Fruit fly (Drosophila melanogaster) whole organism, embryonic: ENCODE measurements around the gene FucTA.

ENCODE experiments used
- Atf6 ChIP-seq: fragments of 200-800 bp; sonication (Bioruptor generic); IDR thresholded peaks from 2 replicates; pipeline ENCODE4 v1.3.6; 2022; ENCODE audit warnings: missing biosample characterization, missing genetic modification characterization
- B-H1 ChIP-seq: fragments of 200-800 bp; sonication (Bioruptor generic); IDR thresholded peaks from 3 replicates; pipeline ENCODE4 v1.3.6; 2022; ENCODE audit warnings: missing biosample characterization, missing genetic modification characterization
- Blimp-1 ChIP-seq: fragments of 200-800 bp; sonication (Bioruptor generic); optimal IDR thresholded peaks from 3 replicates; lab custom pipeline; 2018; ENCODE audit warnings: missing biosample characterization, missing genetic modification characterization, mild to moderate bottlenecking, moderate library complexity, missing genetic modification reagents
- CG10267 ChIP-seq: fragments of 200-800 bp; sonication (Bioruptor generic); optimal IDR thresholded peaks from 2 replicates; lab custom pipeline; 2018; ENCODE audit warnings: missing biosample characterization, mild to moderate bottlenecking, missing genetic modification characterization, moderate library complexity
- CG10274 ChIP-seq: fragments of 200-800 bp; sonication (Bioruptor generic); optimal IDR thresholded peaks from 3 replicates; lab custom pipeline; 2017; ENCODE audit warnings: missing biosample characterization, mild to moderate bottlenecking, missing genetic modification characterization
- CG10979 ChIP-seq: fragments of 200-800 bp; sonication (Bioruptor generic); optimal IDR thresholded peaks from 2 replicates; lab custom pipeline; 2018; ENCODE audit warnings: missing biosample characterization, mild to moderate bottlenecking, missing genetic modification characterization, moderate library complexity
- CG11093 ChIP-seq: fragments of 200-800 bp; sonication (Bioruptor generic); IDR thresholded peaks from 3 replicates; pipeline ENCODE4 v1.3.6; 2022; ENCODE audit warnings: missing biosample characterization, missing genetic modification characterization
- CG11504 ChIP-seq: fragments of 200-800 bp; sonication (Bioruptor generic); optimal IDR thresholded peaks from 3 replicates; lab custom pipeline; 2019; ENCODE audit warnings: missing biosample characterization, mild to moderate bottlenecking, missing genetic modification characterization, moderate library complexity
- CG11695 ChIP-seq: fragments of 200-800 bp; sonication (Bioruptor generic); IDR thresholded peaks from 3 replicates; pipeline ENCODE4 v1.3.6; 2022; ENCODE audit warnings: missing biosample characterization, missing genetic modification characterization
- CG11696 ChIP-seq: fragments of 200-800 bp; sonication (Bioruptor generic); IDR thresholded peaks from 2 replicates; pipeline ENCODE4 v1.3.6; 2022; ENCODE audit warnings: missing biosample characterization, missing genetic modification characterization
- CG12659 ChIP-seq: fragments of 200-800 bp; sonication (Bioruptor generic); optimal IDR thresholded peaks from 3 replicates; lab custom pipeline; 2017; ENCODE audit warnings: mild to moderate bottlenecking, missing biosample characterization, missing genetic modification reagents, missing genetic modification characterization
- CG14710 ChIP-seq: fragments of 200-800 bp; sonication (Bioruptor generic); optimal IDR thresholded peaks from 3 replicates; lab custom pipeline; 2019; ENCODE audit warnings: missing biosample characterization, mild to moderate bottlenecking, missing genetic modification characterization, moderate library complexity
- CG30403 ChIP-seq: fragments of 200-800 bp; sonication (Bioruptor generic); optimal IDR thresholded peaks from 3 replicates; lab custom pipeline; 2016; ENCODE audit warnings: missing biosample characterization, missing genetic modification characterization
- CG3065 ChIP-seq: fragments of 200-800 bp; sonication (Bioruptor generic); optimal IDR thresholded peaks from 2 replicates; lab custom pipeline; 2016; ENCODE audit warnings: missing biosample characterization, missing genetic modification characterization
- CG31224 ChIP-seq: fragments of 200-800 bp; sonication (Bioruptor generic); IDR thresholded peaks from 2 replicates; pipeline ENCODE4 v1.3.6; 2022; ENCODE audit warnings: missing biosample characterization, missing genetic modification characterization
- CG31388 ChIP-seq: fragments of 200-800 bp; sonication (Bioruptor generic); optimal IDR thresholded peaks from 2 replicates; lab custom pipeline; 2016; ENCODE audit warnings: missing biosample characterization, missing genetic modification characterization
- CG3281 ChIP-seq: fragments of 200-800 bp; sonication (Bioruptor generic); optimal IDR thresholded peaks from 3 replicates; lab custom pipeline; 2017; ENCODE audit warnings: missing biosample characterization, mild to moderate bottlenecking, missing genetic modification characterization
- CG4820 ChIP-seq: fragments of 200-800 bp; sonication (Bioruptor generic); optimal IDR thresholded peaks from 3 replicates; lab custom pipeline; 2016; ENCODE audit warnings: missing biosample characterization, missing genetic modification characterization
- CG6254 ChIP-seq: fragments of 200-800 bp; sonication (Bioruptor generic); optimal IDR thresholded peaks from 3 replicates; lab custom pipeline; 2017; ENCODE audit warnings: mild to moderate bottlenecking, missing biosample characterization, missing genetic modification reagents, missing genetic modification characterization
- CG7556 ChIP-seq: fragments of 200-800 bp; sonication (Bioruptor generic); optimal IDR thresholded peaks from 2 replicates; lab custom pipeline; 2017; ENCODE audit warnings: missing biosample characterization, mild to moderate bottlenecking, missing genetic modification characterization
- CG7839 ChIP-seq: fragments of 200-800 bp; sonication (Bioruptor generic); optimal IDR thresholded peaks from 3 replicates; lab custom pipeline; 2018; ENCODE audit warnings: missing biosample characterization, mild to moderate bottlenecking, missing genetic modification characterization, moderate library complexity
- CG8089 ChIP-seq: fragments of 200-800 bp; sonication (Bioruptor generic); optimal IDR thresholded peaks from 3 replicates; lab custom pipeline; 2016; ENCODE audit warnings: missing biosample characterization, missing genetic modification characterization
- CG9817 ChIP-seq: fragments of 200-800 bp; sonication (Bioruptor generic); optimal IDR thresholded peaks from 2 replicates; lab custom pipeline; 2018; ENCODE audit warnings: missing biosample characterization, mild to moderate bottlenecking, missing genetic modification characterization, moderate library complexity
- Chrac-16 ChIP-seq: fragments of 200-800 bp; sonication (Bioruptor generic); optimal IDR thresholded peaks from 3 replicates; lab custom pipeline; 2016; ENCODE audit warnings: missing biosample characterization, missing genetic modification characterization
- D ChIP-seq, 2 experiments: fragments of 200-800 bp in 1 of 2; fragments of >200 bp in 1 of 2; sonication (Bioruptor generic) in 1 of 2; optimal IDR thresholded peaks; 2 replicates in 1 of 2; 3 replicates in 1 of 2; lab custom pipeline; 2017; ENCODE audit warnings: mild to moderate bottlenecking in 1 of 2, missing biosample characterization in 1 of 2, missing genetic modification characterization in 1 of 2, missing genetic modification reagents in 1 of 2
- Elba2 ChIP-seq: fragments of 200-800 bp; sonication (Bioruptor generic); optimal IDR thresholded peaks from 3 replicates; lab custom pipeline; 2016; ENCODE audit warnings: missing biosample characterization, missing genetic modification characterization
- Hmx ChIP-seq: fragments of 200-800 bp; sonication (Bioruptor generic); optimal IDR thresholded peaks from 2 replicates; lab custom pipeline; 2016; ENCODE audit warnings: missing biosample characterization, missing genetic modification characterization
- Lim3 ChIP-seq: fragments of 200-800 bp; sonication (Bioruptor generic); IDR thresholded peaks from 2 replicates; pipeline ENCODE4 v1.3.6; 2022; ENCODE audit warnings: missing biosample characterization, missing genetic modification characterization
- Max ChIP-seq: fragments of 200-800 bp; sonication (Bioruptor generic); optimal IDR thresholded peaks from 2 replicates; lab custom pipeline; 2016; ENCODE audit warnings: missing biosample characterization, mild to moderate bottlenecking, missing genetic modification characterization
- Opbp ChIP-seq: fragments of 200-800 bp; sonication (Bioruptor generic); IDR thresholded peaks from 3 replicates; pipeline ENCODE4 v1.3.6; 2022; ENCODE audit warnings: missing biosample characterization, missing genetic modification characterization; ENCODE audit not compliant: partially characterized antibody
- Sox102F ChIP-seq: fragments of 200-800 bp; sonication (Bioruptor generic); optimal IDR thresholded peaks from 2 replicates; lab custom pipeline; 2018; ENCODE audit warnings: missing biosample characterization, mild to moderate bottlenecking, missing genetic modification characterization, moderate library complexity
- Trl ChIP-seq, 3 experiments: fragments of >200 bp in 2 of 3; fragments of 200-800 bp in 1 of 3; sonication (Bioruptor generic) in 1 of 3; optimal IDR thresholded peaks; 2 replicates in 1 of 3; 3 replicates in 2 of 3; lab custom pipeline; 2016 to 2017; ENCODE audit warnings: missing biosample characterization in 1 of 3, missing genetic modification characterization in 1 of 3
- Usf ChIP-seq: fragments of 200-800 bp; sonication (Bioruptor generic); optimal IDR thresholded peaks from 2 replicates; lab custom pipeline; 2017; ENCODE audit warnings: missing genotype, missing biosample characterization, missing genetic modification characterization
- Vsx1 ChIP-seq: fragments of 200-800 bp; sonication (Bioruptor generic); optimal IDR thresholded peaks from 2 replicates; lab custom pipeline; 2017; ENCODE audit warnings: missing biosample characterization, mild to moderate bottlenecking, missing genetic modification characterization, missing genetic modification reagents
- Xrp1 ChIP-seq: fragments of 200-800 bp; sonication (Bioruptor generic); IDR thresholded peaks from 2 replicates; pipeline ENCODE4 v1.3.6; 2022; ENCODE audit warnings: missing biosample characterization, missing genetic modification characterization
- bcd ChIP-seq: fragments of 200-800 bp; sonication (Bioruptor generic); optimal IDR thresholded peaks from 2 replicates; lab custom pipeline; 2017; ENCODE audit warnings: missing biosample characterization, mild to moderate bottlenecking, missing genetic modification characterization
- btn ChIP-seq: fragments of 200-800 bp; sonication (Bioruptor generic); optimal IDR thresholded peaks from 2 replicates; lab custom pipeline; 2016; ENCODE audit warnings: missing biosample characterization, missing genetic modification characterization
- crc ChIP-seq: fragments of 200-800 bp; sonication (Bioruptor generic); optimal IDR thresholded peaks from 2 replicates; lab custom pipeline; 2016; ENCODE audit warnings: missing biosample characterization, missing genetic modification characterization
- emc ChIP-seq: fragments of 200-800 bp; sonication (Bioruptor generic); optimal IDR thresholded peaks from 2 replicates; lab custom pipeline; 2016; ENCODE audit warnings: missing biosample characterization, missing genetic modification characterization
- lab ChIP-seq: fragments of 200-800 bp; sonication (Bioruptor generic); optimal IDR thresholded peaks from 3 replicates; lab custom pipeline; 2017; ENCODE audit warnings: missing biosample characterization, missing genetic modification characterization, mild to moderate bottlenecking, moderate library complexity, missing genetic modification reagents
- mam ChIP-seq: fragments of 200-800 bp; sonication (Bioruptor generic); optimal IDR thresholded peaks from 3 replicates; lab custom pipeline; 2016; ENCODE audit warnings: missing biosample characterization, missing genetic modification characterization
- pnt ChIP-seq: fragments of 200-800 bp; sonication (Bioruptor generic); optimal IDR thresholded peaks from 3 replicates; lab custom pipeline; 2016; ENCODE audit warnings: missing biosample characterization, missing genetic modification characterization
- pros ChIP-seq: fragments of 200-800 bp; sonication (Bioruptor generic); optimal IDR thresholded peaks from 3 replicates; lab custom pipeline; 2019; ENCODE audit warnings: missing biosample characterization, mild to moderate bottlenecking, missing genetic modification characterization, moderate library complexity
- pum ChIP-seq: fragments of 200-800 bp; sonication (Bioruptor generic); optimal IDR thresholded peaks from 2 replicates; lab custom pipeline; 2016; ENCODE audit warnings: missing biosample characterization, missing genetic modification characterization
- ranshi ChIP-seq: fragments of 200-800 bp; sonication (Bioruptor generic); IDR thresholded peaks from 2 replicates; pipeline ENCODE4 v1.3.6; 2022; ENCODE audit warnings: missing biosample characterization, missing genetic modification characterization
- sc ChIP-seq, 3 experiments: fragments of >200 bp in 2 of 3; fragments of 200-800 bp in 1 of 3; sonication (Bioruptor generic) in 1 of 3; optimal IDR thresholded peaks; 2 replicates in 2 of 3; 3 replicates in 1 of 3; lab custom pipeline; 2017; ENCODE audit warnings: mild to moderate bottlenecking in 1 of 3, missing biosample characterization in 1 of 3, missing genetic modification characterization in 1 of 3, missing genetic modification reagents in 1 of 3
- so ChIP-seq: fragments of 200-800 bp; sonication (Bioruptor generic); IDR thresholded peaks from 3 replicates; pipeline ENCODE4 v1.3.6; 2022; ENCODE audit warnings: missing biosample characterization, missing genetic modification characterization
- unpg ChIP-seq: fragments of 200-800 bp; sonication (Bioruptor generic); optimal IDR thresholded peaks from 3 replicates; lab custom pipeline; 2018; ENCODE audit warnings: missing biosample characterization, mild to moderate bottlenecking, missing genetic modification characterization, moderate library complexity

FucTA gene

DNA sequence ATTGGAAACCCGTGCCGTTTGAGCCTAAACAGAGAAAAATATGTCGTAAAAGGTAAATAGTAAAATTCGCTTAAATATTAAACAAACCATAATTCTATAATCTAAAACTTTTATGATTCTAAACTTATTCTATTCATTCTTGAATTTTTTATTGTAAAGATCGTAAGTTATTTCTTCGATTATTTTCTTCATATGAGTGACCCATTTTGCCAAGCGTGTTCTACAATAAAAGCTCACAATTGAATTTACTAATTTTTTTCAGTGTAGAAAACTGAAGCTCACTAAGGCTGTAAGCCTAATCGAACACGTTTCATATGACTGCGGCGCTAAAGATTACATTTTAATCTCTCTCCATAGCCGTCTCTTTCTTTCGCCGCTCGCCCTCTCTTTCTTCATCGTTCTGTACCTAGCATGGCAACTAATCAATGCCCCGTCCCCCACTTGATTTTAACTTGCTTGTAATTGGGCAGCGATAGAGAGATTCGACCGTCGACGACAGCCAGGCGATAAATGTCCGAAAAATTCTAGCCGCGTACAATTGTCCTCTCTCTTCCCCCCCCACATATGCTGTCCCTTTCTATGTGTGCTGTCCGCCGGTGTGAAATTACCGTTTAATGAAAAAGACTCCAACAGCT, 24.9 kb downstream of the FucTA start (continued):
- TF ChIP-seq Atf6 (GFP tag; lab: Robert Waterston, UW): no peak
- no peak for TF ChIP-seq pum
- 0 out of 2 replicates have a peak, but pooled peaks have one; percentile 28 for TF ChIP-seq Xrp1 (GFP tag; lab: Robert Waterston, UW)
- no peak for TF ChIP-seq emc (GFP tag; lab: Kevin White, UChicago)
- no peak for TF ChIP-seq sc (optimal IDR thresholded peaks at IDR 0.05; lab: Kevin White, UChicago)
- no peak for TF ChIP-seq sc (GFP tag; optimal IDR thresholded peaks at IDR 0.05; lab: Kevin White, UChicago)
- TF ChIP-seq Vsx1 (GFP tag; lab: Kevin White, UChicago): peak; percentile 17
- TF ChIP-seq CG3065 (GFP tag; lab: Kevin White, UChicago): no peak
- TF ChIP-seq Blimp-1 (GFP tag; lab: Kevin White, UChicago): peak; percentile 53
- no peak for TF ChIP-seq pnt (GFP tag; lab: Kevin White, UChicago)
- TF ChIP-seq pros (GFP tag; lab: Kevin White, UChicago): no peak
- no peak for TF ChIP-seq Hmx (GFP tag; lab: Kevin White, UChicago)
- TF ChIP-seq Sox102F (GFP tag; lab: Kevin White, UChicago): peak; percentile 8
- TF ChIP-seq Usf (GFP tag; lab: Kevin White, UChicago): no peak
- peak; percentile 4 for TF ChIP-seq CG30403 (GFP tag; lab: Kevin White, UChicago)
- peak; percentile 4 for TF ChIP-seq bcd (GFP tag; lab: Kevin White, UChicago)
- peak; percentile 47 for TF ChIP-seq CG14710 (tag; lab: Kevin White, UChicago)
- TF ChIP-seq CG4820 (GFP tag; lab: Kevin White, UChicago): peak; percentile 15
- no peak for TF ChIP-seq CG31224 (GFP tag; lab: Robert Waterston, UW)
- TF ChIP-seq Elba2 (GFP tag; lab: Kevin White, UChicago): no peak
- no peak for TF ChIP-seq Chrac-16 (GFP tag; lab: Kevin White, UChicago)
- no peak for TF ChIP-seq CG8089
- TF ChIP-seq Max (GFP tag; lab: Kevin White, UChicago): no peak
- TF ChIP-seq D (optimal IDR thresholded peaks at IDR 0.05; lab: Kevin White, UChicago): no peak
- TF ChIP-seq D (GFP tag; optimal IDR thresholded peaks at IDR 0.05; lab: Kevin White, UChicago): peak; percentile 31
- peak; percentile 21 for TF ChIP-seq unpg
- TF ChIP-seq btn (GFP tag; lab: Kevin White, UChicago): no peak
- no peak for TF ChIP-seq CG12659
- TF ChIP-seq Opbp (GFP tag; lab: Robert Waterston, UW): no peak
- TF ChIP-seq lab (GFP tag; lab: Kevin White, UChicago): peak; percentile 33
- TF ChIP-seq ranshi (GFP tag; lab: Robert Waterston, UW): peak; percentile 4; the same call in 1 of the 2 replicates
- TF ChIP-seq CG3281 (GFP tag; lab: Kevin White, UChicago): peak; percentile 10
- no peak for TF ChIP-seq Trl (optimal IDR thresholded peaks at IDR 0.05; lab: Kevin White, UChicago)
- TF ChIP-seq Trl (GFP tag; optimal IDR thresholded peaks at IDR 0.05; lab: Kevin White, UChicago): no peak
- no peak for TF ChIP-seq Lim3
- TF ChIP-seq crc (GFP tag; lab: Kevin White, UChicago): no peak
- peak; percentile 20 for TF ChIP-seq CG7839 (tag; lab: Kevin White, UChicago)
- peak; percentile 46 for TF ChIP-seq CG6254 (GFP tag; lab: Kevin White, UChicago)
- no peak for TF ChIP-seq CG11696
- peak; percentile 24 for TF ChIP-seq CG11504 (tag; lab: Kevin White, UChicago)
- no peak for TF ChIP-seq CG11695
- no peak for TF ChIP-seq CG10274 (GFP tag; lab: Kevin White, UChicago)
- TF ChIP-seq CG9817: no peak
- peak; percentile 14 for TF ChIP-seq CG10267
- no peak for TF ChIP-seq CG7556
- TF ChIP-seq mam (GFP tag; lab: Kevin White, UChicago): no peak
- no peak for TF ChIP-seq B-H1 (GFP tag; lab: Robert Waterston, UW)
- TF ChIP-seq CG11093: no peak
- no peak for TF ChIP-seq so (GFP tag; lab: Robert Waterston, UW)
- TF ChIP-seq CG31388: no peak
- peak; percentile 47 for TF ChIP-seq CG10979
